Fruit fly (Drosophila melanogaster) ovary, adult (tissue): Measurements from ENCODE around the gene CG17991.

ENCODE experiments used
- CG17801 ChIP-seq: fragments of 200-800 bp; optimal IDR thresholded peaks from 2 replicates; lab custom pipeline; 2019; ENCODE audit warnings: missing biosample characterization, mild to moderate bottlenecking, missing genetic modification characterization, moderate library complexity; ENCODE audit not compliant: partially characterized antibody

CG17991 gene

dm6 chr3R:27240967-27241366 lies at the start of gene CG17991:
CG17991 (plus strand) TSS chr3R:27241267.
- no peak for TF ChIP-seq CG17801

dm6 chr3R:27193079-27193478 lies 48.0 kb upstream of the CG17991 start:
- TF ChIP-seq CG17801, result no peak

dm6 chr3R:27194106-27194505 lies 47.0 kb upstream of the CG17991 start, which contains the start of gene Ser:
Ser (minus strand) TSS chr3R:27194267.
- TF ChIP-seq CG17801, result no peak

dm6 chr3R:27196866-27197265 lies 44.2 kb upstream of the CG17991 start:
- TF ChIP-seq CG17801, result no peak

dm6 chr3R:27197581-27197980 lies 43.5 kb upstream of the CG17991 start:
- no peak for TF ChIP-seq CG17801

- no peak for TF ChIP-seq CG17801
These were observed 41.9 kb upstream of the CG17991 start for dm6 chr3R:27198883-27199780.

- TF ChIP-seq CG17801, result no peak
These were observed 39.4 kb upstream of the CG17991 start for dm6 chr3R:27201538-27202281.

- TF ChIP-seq CG17801, result no peak
These were observed 38.7 kb upstream of the CG17991 start for dm6 chr3R:27202330-27202729.

- no peak for TF ChIP-seq CG17801
These were observed 37.2 kb upstream of the CG17991 start for dm6 chr3R:27203856-27204255.

dm6 chr3R:27204694-27205414 lies 36.2 kb upstream of the CG17991 start:
- no peak for TF ChIP-seq CG17801

dm6 chr3R:27208724-27209343 lies 32.2 kb upstream of the CG17991 start:
- no peak for TF ChIP-seq CG17801

dm6 chr3R:27209561-27210275 lies 31.3 kb upstream of the CG17991 start:
- TF ChIP-seq CG17801, result no peak

- TF ChIP-seq CG17801, result no peak
These were observed 28.0 kb upstream of the CG17991 start for dm6 chr3R:27212979-27213580.

- TF ChIP-seq CG17801, result no peak
These were observed 26.1 kb upstream of the CG17991 start for dm6 chr3R:27214949-27215348.

- TF ChIP-seq CG17801, result no peak
These were observed 23.5 kb upstream of the CG17991 start for dm6 chr3R:27217465-27218059.
